Worm (Caenorhabditis elegans) whole organism, late embryonic: ENCODE results near the gene K09C8.7.

Experiments used
- ceh-18 ChIP-seq: sonication (generic microtip); optimal IDR thresholded peaks from 2 replicates; lab custom pipeline; 2016; ENCODE audit warnings: missing genetic modification characterization, missing compliant biosample characterization
- dmd-4 ChIP-seq: sonication (generic microtip); optimal IDR thresholded peaks from 2 replicates; lab custom pipeline; 2016; ENCODE audit warnings: borderline replicate concordance, missing genetic modification characterization, missing compliant biosample characterization
- dve-1 ChIP-seq: sonication (generic microtip); optimal IDR thresholded peaks from 2 replicates; lab custom pipeline; 2017; ENCODE audit warnings: antibody characterized with exemption, mild to moderate bottlenecking, missing genetic modification characterization, missing compliant biosample characterization
- pqm-1 ChIP-seq: sonication (generic microtip); optimal IDR thresholded peaks from 2 replicates; lab custom pipeline; 2016; ENCODE audit warnings: missing genetic modification characterization, missing compliant biosample characterization

ce11 chrX:10965508-10965907 is 14.3 kb upstream of the K09C8.7 start:
- TF ChIP-seq dmd-4 (tag; lab: Kevin White, UChicago) = no peak
- no peak for TF ChIP-seq ceh-18
- no peak for TF ChIP-seq dve-1
- no peak for TF ChIP-seq pqm-1 (tag; lab: Kevin White, UChicago)
